Fruit fly (Drosophila melanogaster): ENCODE results near the gene CG15916.

DNA sequence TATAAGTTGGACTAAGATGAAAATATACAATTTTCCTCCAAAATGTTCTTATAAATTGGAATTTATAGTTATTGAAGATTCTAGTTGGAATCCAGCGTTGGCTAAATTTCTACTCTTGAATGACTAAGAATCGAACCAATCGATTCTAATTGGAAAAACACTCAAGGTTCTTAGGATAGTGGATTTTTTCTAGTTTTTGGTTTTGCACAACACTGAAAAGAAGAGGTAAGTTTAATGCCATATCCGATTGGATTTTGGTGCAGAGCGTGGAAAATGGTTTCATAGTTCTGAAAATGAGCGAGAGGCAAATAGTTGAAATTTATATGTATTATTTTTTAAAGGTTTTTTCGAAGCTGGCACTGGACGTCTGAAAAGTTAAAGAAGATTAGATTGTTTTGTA is 14.8 kb upstream of the CG15916 start:
- TF ChIP-seq Mnt (GFP tag; optimal IDR thresholded peaks at IDR 0.05) (no peak), CG7045 (GFP tag; optimal IDR thresholded peaks at IDR 0.05) (no peak), tj (GFP tag; optimal IDR thresholded peaks at IDR 0.05) (no peak), kay (GFP tag; ENCODE audit: borderline replicate concordance) (no peak), Clk (GFP tag; optimal IDR thresholded peaks at IDR 0.05) (no peak), cnc (optimal IDR thresholded peaks at IDR 0.05) (no peak), cic (GFP tag; optimal IDR thresholded peaks at IDR 0.05) (no peak), CG12768 (GFP tag; optimal IDR thresholded peaks at IDR 0.05) (no peak)

All from whole organism, adult.